Fruit fly (Drosophila melanogaster) whole organism, embryonic: ENCODE measurements around the gene CG15286.

Experiments used
- Aef1 ChIP-seq: fragments of 200-800 bp; sonication (Bioruptor generic); IDR thresholded peaks from 3 replicates; pipeline ENCODE4 v1.3.6; 2022; ENCODE audit warnings: missing biosample characterization, missing genetic modification characterization
- Antp ChIP-seq: fragments of 200-800 bp; sonication (Bioruptor generic); optimal IDR thresholded peaks from 3 replicates; lab custom pipeline; 2016; ENCODE audit warnings: missing biosample characterization, missing genetic modification characterization
- Awh ChIP-seq: fragments of 200-800 bp; sonication (Bioruptor generic); IDR thresholded peaks from 2 replicates; pipeline ENCODE4, ENCODE4 v1.3.6; 2022; ENCODE audit warnings: missing biosample characterization, missing genetic modification characterization
- CG10267 ChIP-seq: fragments of 200-800 bp; sonication (Bioruptor generic); optimal IDR thresholded peaks from 2 replicates; lab custom pipeline; 2018; ENCODE audit warnings: missing biosample characterization, mild to moderate bottlenecking, missing genetic modification characterization, moderate library complexity
- CG10321 ChIP-seq: fragments of 200-800 bp; sonication (Bioruptor generic); IDR thresholded peaks from 2 replicates; pipeline ENCODE4 v1.3.6; 2022; ENCODE audit warnings: missing biosample characterization, missing genetic modification characterization
- CG1233 ChIP-seq: fragments of 200-800 bp; sonication (Bioruptor generic); optimal IDR thresholded peaks from 4 replicates; lab custom pipeline; 2018; ENCODE audit warnings: missing biosample characterization, mild to moderate bottlenecking, missing genetic modification characterization
- CG14965 ChIP-seq: fragments of 200-800 bp; sonication (Bioruptor generic); optimal IDR thresholded peaks from 2 replicates; lab custom pipeline; 2016; ENCODE audit warnings: missing biosample characterization, missing genetic modification characterization, borderline replicate concordance
- CG15514 ChIP-seq: fragments of 200-800 bp; sonication (Bioruptor generic); optimal IDR thresholded peaks from 3 replicates; lab custom pipeline; 2017; ENCODE audit warnings: missing biosample characterization, missing genetic modification characterization, mild to moderate bottlenecking, moderate library complexity, missing genetic modification reagents
- CG17359 ChIP-seq: fragments of 200-800 bp; sonication (Bioruptor generic); optimal IDR thresholded peaks from 3 replicates; lab custom pipeline; 2018; ENCODE audit warnings: missing biosample characterization, mild to moderate bottlenecking, missing genetic modification characterization, moderate library complexity
- CG17385 ChIP-seq: fragments of 200-800 bp; sonication (Bioruptor generic); optimal IDR thresholded peaks from 3 replicates; lab custom pipeline; 2018; ENCODE audit warnings: missing biosample characterization, mild to moderate bottlenecking, missing genetic modification characterization
- CG18262 ChIP-seq: fragments of 200-800 bp; optimal IDR thresholded peaks from 3 replicates; lab custom pipeline; 2019; ENCODE audit warnings: missing biosample characterization, mild to moderate bottlenecking, missing genetic modification characterization, moderate library complexity
- CG18476 ChIP-seq: fragments of 200-800 bp; sonication (Bioruptor generic); optimal IDR thresholded peaks from 2 replicates; lab custom pipeline; 2016; ENCODE audit warnings: missing biosample characterization, mild to moderate bottlenecking, missing genetic modification characterization
- CG18599 ChIP-seq: fragments of 200-800 bp; sonication (Bioruptor generic); optimal IDR thresholded peaks from 3 replicates; lab custom pipeline; 2017; ENCODE audit warnings: missing biosample characterization, missing genetic modification characterization, mild to moderate bottlenecking, moderate library complexity, missing genetic modification reagents
- CG31388 ChIP-seq: fragments of 200-800 bp; sonication (Bioruptor generic); optimal IDR thresholded peaks from 2 replicates; lab custom pipeline; 2016; ENCODE audit warnings: missing biosample characterization, missing genetic modification characterization
- CG32767 ChIP-seq: fragments of 200-800 bp; sonication (Bioruptor generic); IDR thresholded peaks from 2 replicates; pipeline ENCODE4 v1.3.6; 2022; ENCODE audit warnings: missing biosample characterization, missing genetic modification characterization
- CG34376 ChIP-seq: fragments of 200-800 bp; sonication (Bioruptor generic); optimal IDR thresholded peaks from 2 replicates; lab custom pipeline; 2018; ENCODE audit warnings: missing biosample characterization, mild to moderate bottlenecking, missing genetic modification characterization
- CG5953 ChIP-seq: fragments of 200-800 bp; sonication (Bioruptor generic); IDR thresholded peaks from 2 replicates; pipeline ENCODE4 v1.3.6; 2022; ENCODE audit warnings: missing biosample characterization, missing genetic modification characterization
- CG6689 ChIP-seq: fragments of 200-800 bp; sonication (Bioruptor generic); IDR thresholded peaks from 2 replicates; pipeline ENCODE4 v1.3.6; 2022; ENCODE audit warnings: missing biosample characterization, missing genetic modification characterization
- CG7372 ChIP-seq: fragments of 200-800 bp; sonication (Bioruptor generic); IDR thresholded peaks from 2 replicates; pipeline ENCODE4 v1.3.6; 2022; ENCODE audit warnings: missing biosample characterization, missing genetic modification characterization
- CG7786 ChIP-seq: fragments of 200-800 bp; sonication (Bioruptor generic); optimal IDR thresholded peaks from 2 replicates; lab custom pipeline; 2016; ENCODE audit warnings: missing biosample characterization, missing genetic modification characterization
- CG8290 ChIP-seq, 3 experiments: fragments of 200-800 bp; sonication (Bioruptor generic); optimal IDR thresholded peaks; 2 replicates each; lab custom pipeline; 2016 to 2019; ENCODE audit warnings: missing biosample characterization in 3 of 3, missing genetic modification characterization in 3 of 3, mild to moderate bottlenecking in 2 of 3, moderate library complexity in 1 of 3
- CG8478 ChIP-seq: fragments of >200 bp; optimal IDR thresholded peaks from 2 replicates; lab custom pipeline; 2018
- Doc2 ChIP-seq: fragments of 200-800 bp; sonication (Bioruptor generic); IDR thresholded peaks from 2 replicates; pipeline ENCODE4 v1.3.6; 2022; ENCODE audit warnings: missing biosample characterization, missing genetic modification characterization
- Drgx ChIP-seq: fragments of 200-800 bp; sonication (Bioruptor generic); IDR thresholded peaks from 2 replicates; pipeline ENCODE4 v1.3.6; 2022; ENCODE audit warnings: missing biosample characterization, missing genetic modification characterization
- Elba2 ChIP-seq: fragments of 200-800 bp; sonication (Bioruptor generic); optimal IDR thresholded peaks from 3 replicates; lab custom pipeline; 2016; ENCODE audit warnings: missing biosample characterization, missing genetic modification characterization
- Ets97D ChIP-seq: fragments of 200-800 bp; sonication (Bioruptor generic); optimal IDR thresholded peaks from 3 replicates; lab custom pipeline; 2016; ENCODE audit warnings: missing biosample characterization, missing genetic modification characterization
- HLH54F ChIP-seq: fragments of 200-800 bp; sonication (Bioruptor generic); optimal IDR thresholded peaks from 3 replicates; lab custom pipeline; 2016; ENCODE audit warnings: missing biosample characterization, missing genetic modification characterization
- Hmx ChIP-seq: fragments of 200-800 bp; sonication (Bioruptor generic); optimal IDR thresholded peaks from 2 replicates; lab custom pipeline; 2016; ENCODE audit warnings: missing biosample characterization, missing genetic modification characterization
- Hr51 ChIP-seq, 2 experiments: fragments of 200-800 bp; sonication (Bioruptor generic); optimal IDR thresholded peaks; 2 replicates in 1 of 2; 3 replicates in 1 of 2; lab custom pipeline; 2016 to 2018; ENCODE audit warnings: missing biosample characterization in 2 of 2, missing genetic modification characterization in 2 of 2, mild to moderate bottlenecking in 1 of 2, moderate library complexity in 1 of 2
- Oli ChIP-seq: fragments of 200-800 bp; sonication (Bioruptor generic); optimal IDR thresholded peaks from 2 replicates; lab custom pipeline; 2018; ENCODE audit warnings: missing biosample characterization, mild to moderate bottlenecking, missing genetic modification characterization, moderate library complexity
- Side ChIP-seq: fragments of 200-800 bp; sonication (Bioruptor generic); optimal IDR thresholded peaks from 2 replicates; lab custom pipeline; 2016; ENCODE audit warnings: missing biosample characterization, missing genetic modification characterization
- Usf ChIP-seq: fragments of 200-800 bp; sonication (Bioruptor generic); optimal IDR thresholded peaks from 2 replicates; lab custom pipeline; 2017; ENCODE audit warnings: missing genotype, missing biosample characterization, missing genetic modification characterization
- ara ChIP-seq: fragments of 200-800 bp; sonication (Bioruptor generic); IDR thresholded peaks from 2 replicates; pipeline ENCODE4 v1.3.6; 2022; ENCODE audit warnings: missing biosample characterization, missing genetic modification characterization
- ase ChIP-seq: fragments of 200-800 bp; sonication (Bioruptor generic); IDR thresholded peaks from 3 replicates; pipeline ENCODE4 v1.3.6; 2022; ENCODE audit warnings: missing biosample characterization, missing genetic modification characterization
- ato ChIP-seq: fragments of 200-800 bp; sonication (Bioruptor generic); IDR thresholded peaks from 2 replicates; pipeline ENCODE4 v1.3.6; 2022; ENCODE audit warnings: missing biosample characterization, missing genetic modification characterization; ENCODE audit not compliant: partially characterized antibody
- btn ChIP-seq: fragments of 200-800 bp; sonication (Bioruptor generic); optimal IDR thresholded peaks from 2 replicates; lab custom pipeline; 2016; ENCODE audit warnings: missing biosample characterization, missing genetic modification characterization
- chn ChIP-seq: fragments of 200-800 bp; sonication (Bioruptor generic); optimal IDR thresholded peaks from 2 replicates; lab custom pipeline; 2016; ENCODE audit warnings: missing biosample characterization, missing genetic modification characterization
- crp ChIP-seq, 2 experiments: fragments of 200-800 bp; sonication (Bioruptor generic); optimal IDR thresholded peaks; 2 replicates in 1 of 2; 3 replicates in 1 of 2; lab custom pipeline; 2017; ENCODE audit warnings: missing biosample characterization in 2 of 2, missing genetic modification characterization in 2 of 2, mild to moderate bottlenecking in 1 of 2, moderate library complexity in 1 of 2
- en ChIP-seq: fragments of 200-800 bp; sonication (Bioruptor generic); optimal IDR thresholded peaks from 2 replicates; lab custom pipeline; 2016; ENCODE audit warnings: missing biosample characterization, missing genetic modification characterization
- exex ChIP-seq: fragments of 200-800 bp; sonication (Bioruptor generic); optimal IDR thresholded peaks from 4 replicates; lab custom pipeline; 2018; ENCODE audit warnings: missing biosample characterization, mild to moderate bottlenecking, missing genetic modification characterization, moderate library complexity
- eyg ChIP-seq: fragments of 200-800 bp; sonication (Bioruptor generic); optimal IDR thresholded peaks from 3 replicates; lab custom pipeline; 2016; ENCODE audit warnings: missing biosample characterization, missing genetic modification characterization
- gce ChIP-seq: fragments of 200-800 bp; sonication (Bioruptor generic); IDR thresholded peaks from 3 replicates; pipeline ENCODE4 v1.3.6; 2022; ENCODE audit warnings: missing biosample characterization, missing genetic modification characterization
- mam ChIP-seq: fragments of 200-800 bp; sonication (Bioruptor generic); optimal IDR thresholded peaks from 3 replicates; lab custom pipeline; 2016; ENCODE audit warnings: missing biosample characterization, missing genetic modification characterization
- sd ChIP-seq: fragments of 200-800 bp; sonication (Bioruptor generic); optimal IDR thresholded peaks from 3 replicates; lab custom pipeline; 2018; ENCODE audit warnings: missing biosample characterization, mild to moderate bottlenecking, missing genetic modification characterization, moderate library complexity
- ssp ChIP-seq: fragments of 200-800 bp; sonication (Bioruptor generic); IDR thresholded peaks from 2 replicates; pipeline ENCODE4 v1.3.6; 2022; ENCODE audit warnings: missing biosample characterization, missing genetic modification characterization
- tap ChIP-seq: fragments of 200-800 bp; optimal IDR thresholded peaks from 3 replicates; lab custom pipeline; 2019; ENCODE audit warnings: missing biosample characterization, mild to moderate bottlenecking, missing genetic modification characterization, moderate library complexity
- tup ChIP-seq: fragments of 200-800 bp; sonication (Bioruptor generic); optimal IDR thresholded peaks from 2 replicates; lab custom pipeline; 2016; ENCODE audit warnings: missing biosample characterization, mild to moderate bottlenecking, missing genetic modification characterization, moderate library complexity
- vfl ChIP-seq: fragments of 200-800 bp; sonication (Bioruptor generic); optimal IDR thresholded peaks from 2 replicates; lab custom pipeline; 2016; ENCODE audit warnings: missing biosample characterization, missing genetic modification characterization
- vnd ChIP-seq: fragments of 200-800 bp; sonication (Bioruptor generic); IDR thresholded peaks from 3 replicates; pipeline ENCODE4 v1.3.6; 2022; ENCODE audit warnings: missing biosample characterization, missing genetic modification characterization; ENCODE audit not compliant: partially characterized antibody
- wdn ChIP-seq: fragments of 200-800 bp; sonication (Bioruptor generic); IDR thresholded peaks from 2 replicates; pipeline ENCODE4 v1.3.6; 2022; ENCODE audit warnings: missing biosample characterization, missing genetic modification characterization

Gene CG15286

DNA sequence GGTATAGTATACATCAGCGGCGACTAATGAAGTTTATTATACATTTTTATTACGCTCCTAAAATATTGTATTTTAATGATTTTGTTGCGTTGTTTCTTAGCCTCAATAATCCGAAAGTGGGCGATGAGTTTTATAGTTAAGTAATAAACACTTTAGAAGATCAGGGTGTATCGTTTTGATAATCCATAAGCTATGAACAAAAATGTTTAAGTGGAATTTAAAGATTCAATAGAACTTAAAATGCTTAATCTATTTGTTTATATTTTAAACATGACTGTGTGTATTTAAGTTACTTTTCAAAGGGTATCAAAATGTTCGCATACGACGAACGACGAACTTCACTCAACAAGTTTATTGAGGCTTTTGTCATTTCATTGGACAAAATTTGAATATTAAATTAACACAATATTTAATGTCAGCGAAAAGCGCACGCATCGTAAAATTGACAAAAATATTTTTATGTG is 34.2 kb downstream of the CG15286 start (continued):
- TF ChIP-seq Hmx (GFP tag; lab: Kevin White, UChicago), result peak; percentile 24
- peak; percentile 88 for TF ChIP-seq Oli (tag; lab: Kevin White, UChicago)
- no peak for TF ChIP-seq Drgx (GFP tag; lab: Robert Waterston, UW)
- peak; percentile 22 for TF ChIP-seq CG1233 (GFP tag; lab: Kevin White, UChicago)
- TF ChIP-seq CG7372 (GFP tag; lab: Robert Waterston, UW), result peak; percentile 66; the same call in 1 of the 2 replicates
- no peak for TF ChIP-seq crp (GFP tag; optimal IDR thresholded peaks at IDR 0.05; lab: Kevin White, UChicago)
- TF ChIP-seq Awh (GFP tag; lab: Robert Waterston, UW), result peak; percentile 63
- TF ChIP-seq CG17359 (tag; lab: Kevin White, UChicago), result peak; percentile 70
- TF ChIP-seq ssp, result peak; percentile 60
- TF ChIP-seq CG14965, result no peak
- TF ChIP-seq CG8478 (lab: Kevin White, UChicago), result no peak
- TF ChIP-seq CG34376, result no peak
- TF ChIP-seq Doc2 (GFP tag; lab: Robert Waterston, UW), result no peak
- peak; percentile 2 for TF ChIP-seq Side (GFP tag; lab: Kevin White, UChicago)
- TF ChIP-seq Hr51 (GFP tag; optimal IDR thresholded peaks at IDR 0.05; lab: Kevin White, UChicago), result peak; percentile 16 to 88
- peak; percentile 53; the same call in 1 of the 3 replicates for TF ChIP-seq ase
- TF ChIP-seq vfl (GFP tag; lab: Kevin White, UChicago), result peak; percentile 46
- TF ChIP-seq gce (GFP tag; lab: Robert Waterston, UW), result peak; percentile 62; the same call in 1 of the 3 replicates
- TF ChIP-seq HLH54F (GFP tag; lab: Kevin White, UChicago), result peak; percentile 47
- no peak for TF ChIP-seq CG31388
- TF ChIP-seq Usf (GFP tag; lab: Kevin White, UChicago), result no peak
- peak; percentile 68 for TF ChIP-seq mam (GFP tag; lab: Kevin White, UChicago)
- TF ChIP-seq vnd (GFP tag; lab: Robert Waterston, UW), result no peak
- TF ChIP-seq chn (GFP tag; lab: Kevin White, UChicago), result peak; percentile 61
- peak; percentile 9 for TF ChIP-seq tup
- TF ChIP-seq CG7786 (GFP tag; lab: Kevin White, UChicago), result peak; percentile 64
- peak; percentile 43 for TF ChIP-seq CG18599 (GFP tag; lab: Kevin White, UChicago)
- TF ChIP-seq sd (tag; lab: Kevin White, UChicago), result peak; percentile 56
- peak; percentile 23 for TF ChIP-seq CG10267
- TF ChIP-seq CG32767 (GFP tag; lab: Robert Waterston, UW), result peak; percentile 72
- TF ChIP-seq CG5953 (GFP tag; lab: Robert Waterston, UW), result peak; percentile 60; the same call in 1 of the 2 replicates
- TF ChIP-seq btn (GFP tag; lab: Kevin White, UChicago), result no peak
- peak; percentile 8 for TF ChIP-seq Ets97D (GFP tag; lab: Kevin White, UChicago)
- TF ChIP-seq CG10321, result 0 out of 2 replicates have a peak, but pooled peaks have one; percentile 40
- peak; percentile 55 for TF ChIP-seq Antp
- TF ChIP-seq Elba2, result no peak
- TF ChIP-seq tap (tag; lab: Kevin White, UChicago), result peak; percentile 29
- TF ChIP-seq CG17385, result peak; percentile 81
- TF ChIP-seq wdn (GFP tag; lab: Robert Waterston, UW), result peak; percentile 52; the same call in 1 of the 2 replicates
- no peak for TF ChIP-seq exex (tag; lab: Kevin White, UChicago)
- peak; percentile 64; the same call in 1 of the 3 replicates for TF ChIP-seq Aef1
- TF ChIP-seq CG15514 (GFP tag; lab: Kevin White, UChicago), result peak; percentile 2
- no peak for TF ChIP-seq CG18476 (GFP tag; lab: Kevin White, UChicago)
- no peak for TF ChIP-seq en (GFP tag; lab: Kevin White, UChicago)
- TF ChIP-seq CG18262 (tag; lab: Kevin White, UChicago), result peak; percentile 51
- TF ChIP-seq eyg (GFP tag; lab: Kevin White, UChicago), result no peak
- TF ChIP-seq ara, result no peak; the same call in 1 of the 2 replicates
- TF ChIP-seq CG8290 (GFP tag; optimal IDR thresholded peaks at IDR 0.05; lab: Kevin White, UChicago), result no peak
- TF ChIP-seq CG8290 (tag; optimal IDR thresholded peaks at IDR 0.05; lab: Kevin White, UChicago), result peak in 1 of 2 experiments; percentile 77
- peak; percentile 61; the same call in 1 of the 2 replicates for TF ChIP-seq CG6689 (GFP tag; lab: Robert Waterston, UW)
- TF ChIP-seq ato, result no peak
